Worm (Caenorhabditis elegans) whole organism, midembryonic: ENCODE results near the gene spig-9.

Source experiments
- T22C8.4 ChIP-seq: fragments of 200-800 bp; sonication (Bioruptor generic); IDR thresholded peaks from 2 replicates; pipeline ENCODE4 v1.3.6; 2022; ENCODE audit warnings: missing genetic modification characterization, missing compliant biosample characterization
- med-1 ChIP-seq: sonication (generic microtip); optimal IDR thresholded peaks from 2 replicates; lab custom pipeline; 2017; ENCODE audit warnings: missing genetic modification characterization, mild to moderate bottlenecking, missing compliant biosample characterization, antibody characterized with exemption, missing genetic modification reagents; ENCODE audit not compliant: insufficient read depth
- ztf-23 ChIP-seq: fragments of 200-800 bp; sonication (Bioruptor generic); IDR thresholded peaks from 2 replicates; pipeline ENCODE4 v1.3.6; 2022; ENCODE audit warnings: missing genetic modification reagents, missing genetic modification characterization, missing compliant biosample characterization
- ztf-29 ChIP-seq: fragments of 200-800 bp; sonication (Bioruptor generic); IDR thresholded peaks from 2 replicates; pipeline ENCODE4 v1.3.6; 2022; ENCODE audit warnings: missing genetic modification reagents, missing genetic modification characterization, missing compliant biosample characterization

ce11 chrV:13658577-13658976 lies 46.9 kb upstream of the spig-9 start:
- TF ChIP-seq ztf-29, result no peak
- no peak for TF ChIP-seq med-1 (GFP tag; lab: Kevin White, UChicago)
- no peak for TF ChIP-seq T22C8.4 (GFP tag; lab: Robert Waterston, UW)
- TF ChIP-seq ztf-23, result no peak
